Worm (Caenorhabditis elegans) whole organism, early embryonic: Measurements from ENCODE around the gene T25B9.3.

Experiments
- B0310.2 ChIP-seq: sonication (generic microtip); optimal IDR thresholded peaks from 2 replicates; lab custom pipeline; 2016; ENCODE audit warnings: mild to moderate bottlenecking, missing genetic modification characterization, missing compliant biosample characterization
- F13C5.2 ChIP-seq: sonication (generic microtip); optimal IDR thresholded peaks from 2 replicates; lab custom pipeline; 2017; ENCODE audit warnings: mild to moderate bottlenecking, missing genetic modification characterization, inconsistent platforms, missing compliant biosample characterization
- aly-1 ChIP-seq: sonication (generic microtip); optimal IDR thresholded peaks from 2 replicates; lab custom pipeline; 2016; ENCODE audit warnings: missing genetic modification characterization, missing compliant biosample characterization
- ama-1 ChIP-seq: fragments of 150-350 bp; optimal IDR thresholded peaks from 2 replicates; lab custom pipeline; 2014
- ceh-13 ChIP-seq: fragments of 200-800 bp; sonication (Bioruptor generic); optimal IDR thresholded peaks from 2 replicates; lab custom pipeline; 2018; ENCODE audit warnings: mild to moderate bottlenecking, missing genetic modification characterization, missing compliant biosample characterization
- ceh-36 ChIP-seq: sonication (generic microtip); optimal IDR thresholded peaks from 2 replicates; lab custom pipeline; 2016; ENCODE audit warnings: missing genetic modification characterization, inconsistent platforms, missing compliant biosample characterization
- ets-7 ChIP-seq: sonication (generic microtip); optimal IDR thresholded peaks from 2 replicates; lab custom pipeline; 2016; ENCODE audit warnings: missing genotype, missing genetic modification characterization, missing compliant biosample characterization
- flt-1 ChIP-seq: fragments of 200-800 bp; sonication (Bioruptor generic); IDR thresholded peaks from 2 replicates; pipeline ENCODE4 v1.3.6; 2022; ENCODE audit warnings: missing genetic modification characterization, missing compliant biosample characterization
- hmbx-1 ChIP-seq: sonication (generic microtip); optimal IDR thresholded peaks from 2 replicates; lab custom pipeline; 2016; ENCODE audit warnings: mild to moderate bottlenecking, missing genetic modification characterization, missing compliant biosample characterization
- hmg-4 ChIP-seq: fragments of 200-800 bp; sonication (Bioruptor generic); optimal IDR thresholded peaks from 2 replicates; lab custom pipeline; 2018; ENCODE audit warnings: mild to moderate bottlenecking, missing genetic modification characterization, missing compliant biosample characterization
- hnd-1 ChIP-seq: sonication (generic microtip); optimal IDR thresholded peaks from 2 replicates; lab custom pipeline; 2016; ENCODE audit warnings: missing genetic modification characterization, missing compliant biosample characterization
- pes-1 ChIP-seq: fragments of 200-800 bp; sonication (Bioruptor generic); IDR thresholded peaks from 2 replicates; pipeline ENCODE4 v1.3.6; 2022; ENCODE audit warnings: missing genetic modification reagents, missing genetic modification characterization, missing compliant biosample characterization
- scrt-1 ChIP-seq: fragments of 200-800 bp; sonication (Bioruptor generic); IDR thresholded peaks from 2 replicates; pipeline ENCODE4 v1.3.6; 2022; ENCODE audit warnings: missing genetic modification characterization, missing compliant biosample characterization
- sea-1 ChIP-seq: fragments of 200-800 bp; sonication (Bioruptor generic); conservative IDR thresholded peaks from 2 replicates; pipeline ENCODE4 v1.3.6; 2022; ENCODE audit warnings: missing genetic modification characterization, missing compliant biosample characterization
- tbx-11 ChIP-seq: fragments of 200-800 bp; sonication (Bioruptor generic); IDR thresholded peaks from 2 replicates; pipeline ENCODE4 v1.3.6; 2022; ENCODE audit warnings: missing genetic modification characterization, missing compliant biosample characterization
- tbx-37 ChIP-seq: fragments of 200-800 bp; sonication (Bioruptor generic); conservative IDR thresholded peaks from 2 replicates; pipeline ENCODE4 v1.3.6; 2022; ENCODE audit warnings: missing genetic modification reagents, missing genetic modification characterization, missing compliant biosample characterization
- tra-4 ChIP-seq: sonication (generic microtip); optimal IDR thresholded peaks from 2 replicates; lab custom pipeline; 2017; ENCODE audit warnings: missing genetic modification characterization, missing compliant biosample characterization

T25B9.3 gene

DNA sequence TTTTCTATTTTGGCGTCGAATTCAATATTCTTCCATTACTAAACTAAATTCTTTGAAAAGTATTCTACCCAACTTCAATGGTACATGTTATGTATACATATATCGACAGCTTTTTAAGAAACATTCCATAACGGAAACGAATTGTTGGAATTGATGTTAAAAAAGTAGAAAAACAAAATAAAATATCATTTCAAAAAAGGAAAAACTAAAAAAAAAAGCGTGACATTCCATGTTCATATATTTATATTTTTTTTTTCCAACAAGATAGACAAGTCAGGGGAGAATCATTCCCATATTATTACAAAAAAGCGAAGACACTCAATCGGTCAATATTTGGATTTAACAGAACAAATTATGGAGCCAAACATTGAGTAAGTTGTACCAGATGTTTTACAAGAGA lies 39.4 kb upstream of the T25B9.3 start, which contains the start of gene R102.10:
TSS of gene R102.10 (plus strand) at position 301 of the 400 bp plus-strand sequence.
- TF ChIP-seq hnd-1 (tag; lab: Kevin White, UChicago) (no peak), B0310.2 (tag; lab: Kevin White, UChicago) (no peak), hmbx-1 (tag; lab: Kevin White, UChicago) (no peak), sea-1 (GFP tag; lab: Robert Waterston, UW) (no peak), scrt-1 (GFP tag; lab: Robert Waterston, UW) (no peak), F13C5.2 (tag; lab: Kevin White, UChicago) (no peak), tra-4 (no peak), aly-1 (tag; lab: Kevin White, UChicago) (no peak), tbx-11 (GFP tag; lab: Robert Waterston, UW) (no peak), ceh-13 (GFP tag; lab: Kevin White, UChicago) (no peak), ama-1 (lab: Kevin White, UChicago) (no peak), ets-7 (tag; lab: Kevin White, UChicago) (no peak), hmg-4 (no peak), pes-1 (GFP tag; lab: Robert Waterston, UW) (no peak), flt-1 (GFP tag; lab: Robert Waterston, UW) (no peak), ceh-36 (tag; lab: Kevin White, UChicago) (no peak), tbx-37 (GFP tag; lab: Robert Waterston, UW) (no peak)

DNA sequence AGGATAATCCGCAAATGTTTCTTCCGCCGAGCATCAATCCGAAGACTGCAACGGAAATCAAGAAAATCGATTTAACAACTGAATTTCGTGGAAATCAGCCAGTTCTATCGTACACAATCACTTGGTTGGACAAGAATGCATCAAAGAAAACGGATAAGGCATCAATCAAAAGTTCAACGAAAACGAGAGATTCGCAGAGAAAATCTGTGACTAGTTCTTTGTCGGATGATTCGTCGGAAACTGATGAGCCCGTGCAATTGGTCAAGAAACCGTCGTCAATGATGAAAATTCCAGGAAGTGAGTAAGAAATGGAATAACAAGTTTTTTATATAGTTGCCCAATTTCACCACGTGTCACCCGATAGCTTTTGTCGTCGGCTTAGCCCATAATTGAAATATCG lies 38.5 kb upstream of the T25B9.3 start, which contains the start of gene R102.6:
TSS of gene R102.6 (minus strand) at position 101 of the 400 bp plus-strand sequence.
- no peak for TF ChIP-seq sea-1 (GFP tag; lab: Robert Waterston, UW)
- no peak for TF ChIP-seq ets-7 (tag; lab: Kevin White, UChicago)
- TF ChIP-seq ama-1 (lab: Kevin White, UChicago), result no peak
- TF ChIP-seq hnd-1 (tag; lab: Kevin White, UChicago), result no peak
- no peak for TF ChIP-seq hmbx-1 (tag; lab: Kevin White, UChicago)
- TF ChIP-seq scrt-1 (GFP tag; lab: Robert Waterston, UW), result no peak
- no peak for TF ChIP-seq pes-1 (GFP tag; lab: Robert Waterston, UW)
- TF ChIP-seq tra-4, result no peak
- no peak for TF ChIP-seq hmg-4
- TF ChIP-seq ceh-13 (GFP tag; lab: Kevin White, UChicago), result no peak
- no peak for TF ChIP-seq aly-1 (tag; lab: Kevin White, UChicago)
- TF ChIP-seq tbx-37 (GFP tag; lab: Robert Waterston, UW), result no peak
- no peak for TF ChIP-seq flt-1 (GFP tag; lab: Robert Waterston, UW)
- TF ChIP-seq ceh-36 (tag; lab: Kevin White, UChicago), result no peak
- no peak for TF ChIP-seq tbx-11 (GFP tag; lab: Robert Waterston, UW)

DNA sequence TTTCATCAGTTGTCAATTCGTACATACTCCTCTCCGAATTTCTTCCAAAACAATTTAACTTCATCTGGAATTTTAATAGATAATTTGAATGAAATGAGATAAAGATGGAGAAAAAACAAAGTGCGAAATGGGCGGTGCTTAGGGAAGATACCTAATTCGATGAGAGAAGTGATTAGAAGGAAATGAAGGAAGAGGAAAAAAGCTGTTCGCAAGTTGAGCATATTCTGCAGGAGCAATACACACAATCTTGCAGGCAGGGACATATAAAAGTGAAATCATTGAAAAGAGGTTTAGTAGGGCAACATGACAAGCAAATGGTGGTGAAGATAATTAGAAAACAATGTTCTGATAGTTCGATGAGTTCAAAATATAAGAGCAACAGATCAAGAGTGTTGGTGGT lies 32.8 kb upstream of the T25B9.3 start, which contains the start of gene glb-21:
TSS of gene glb-21 (minus strand) at position 66 of the 400 bp plus-strand sequence.
- no peak for TF ChIP-seq hmbx-1 (tag; lab: Kevin White, UChicago)
- TF ChIP-seq ets-7 (tag; lab: Kevin White, UChicago), result no peak
- no peak for TF ChIP-seq pes-1 (GFP tag; lab: Robert Waterston, UW)
- TF ChIP-seq F13C5.2 (tag; lab: Kevin White, UChicago), result no peak

DNA sequence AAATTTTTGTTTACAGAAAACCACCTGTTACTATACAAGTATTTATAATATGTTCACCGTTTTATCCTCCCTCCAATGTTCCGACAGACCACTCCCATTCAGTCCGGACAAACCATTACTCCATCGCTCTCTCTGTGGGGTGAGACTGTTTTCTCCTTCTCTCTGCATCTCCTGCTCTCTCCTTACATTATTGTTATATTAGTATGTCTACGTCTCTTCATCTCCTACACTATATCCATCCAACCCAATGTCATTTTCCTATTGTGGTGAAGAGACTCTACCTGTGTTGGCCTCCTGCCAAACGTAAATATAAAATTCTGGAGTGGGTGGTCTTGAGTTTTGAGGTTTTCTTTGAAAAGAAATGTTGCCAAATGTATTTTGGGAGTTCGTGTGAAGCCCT lies 30.0 kb upstream of the T25B9.3 start:
- no peak for TF ChIP-seq flt-1 (GFP tag; lab: Robert Waterston, UW)
- no peak for TF ChIP-seq F13C5.2 (tag; lab: Kevin White, UChicago)
- TF ChIP-seq hmg-4, result no peak
- TF ChIP-seq B0310.2 (tag; lab: Kevin White, UChicago), result no peak
- no peak for TF ChIP-seq aly-1 (tag; lab: Kevin White, UChicago)
- TF ChIP-seq tbx-37 (GFP tag; lab: Robert Waterston, UW), result no peak
- no peak for TF ChIP-seq ets-7 (tag; lab: Kevin White, UChicago)
- no peak for TF ChIP-seq tra-4
- no peak for TF ChIP-seq pes-1 (GFP tag; lab: Robert Waterston, UW)
- no peak for TF ChIP-seq scrt-1 (GFP tag; lab: Robert Waterston, UW)
- TF ChIP-seq tbx-11 (GFP tag; lab: Robert Waterston, UW), result no peak
- no peak for TF ChIP-seq ceh-36 (tag; lab: Kevin White, UChicago)
- TF ChIP-seq sea-1 (GFP tag; lab: Robert Waterston, UW), result no peak
- TF ChIP-seq ceh-13 (GFP tag; lab: Kevin White, UChicago), result no peak
- TF ChIP-seq ama-1 (lab: Kevin White, UChicago), result no peak
- no peak for TF ChIP-seq hnd-1 (tag; lab: Kevin White, UChicago)
- TF ChIP-seq hmbx-1 (tag; lab: Kevin White, UChicago), result no peak

DNA sequence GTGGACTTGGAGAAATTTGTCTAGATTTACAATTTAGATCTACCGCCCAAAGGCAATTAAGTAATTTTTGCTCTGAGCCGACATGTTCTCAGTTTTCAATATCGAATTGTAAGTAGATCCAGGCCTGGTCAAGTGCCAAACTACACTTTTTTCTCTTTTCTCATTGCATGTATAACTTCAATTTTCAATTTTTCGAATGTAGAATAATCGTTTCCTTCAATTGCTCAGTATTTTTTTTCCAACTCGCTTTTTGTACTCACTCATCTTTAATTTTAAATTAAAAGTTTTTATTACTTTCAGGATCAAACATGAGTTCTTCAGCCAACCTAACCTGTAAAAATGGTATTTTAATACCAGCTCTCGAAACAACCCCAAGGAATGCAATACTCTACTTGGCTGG lies 28.2 kb upstream of the T25B9.3 start, which contains the start of gene ncx-3:
TSS of gene ncx-3 (plus strand) at position 301 of the 400 bp plus-strand sequence.
- no peak for TF ChIP-seq ets-7 (tag; lab: Kevin White, UChicago)
- no peak for TF ChIP-seq flt-1 (GFP tag; lab: Robert Waterston, UW)
- TF ChIP-seq B0310.2 (tag; lab: Kevin White, UChicago), result no peak
- no peak for TF ChIP-seq tbx-11 (GFP tag; lab: Robert Waterston, UW)
- no peak for TF ChIP-seq F13C5.2 (tag; lab: Kevin White, UChicago)
- no peak for TF ChIP-seq tra-4
- no peak for TF ChIP-seq ama-1 (lab: Kevin White, UChicago)
- no peak for TF ChIP-seq tbx-37 (GFP tag; lab: Robert Waterston, UW)
- no peak for TF ChIP-seq pes-1 (GFP tag; lab: Robert Waterston, UW)
- no peak for TF ChIP-seq sea-1 (GFP tag; lab: Robert Waterston, UW)
- TF ChIP-seq ceh-36 (tag; lab: Kevin White, UChicago), result no peak
- no peak for TF ChIP-seq scrt-1 (GFP tag; lab: Robert Waterston, UW)
- TF ChIP-seq aly-1 (tag; lab: Kevin White, UChicago), result no peak
- TF ChIP-seq ceh-13 (GFP tag; lab: Kevin White, UChicago), result no peak
- no peak for TF ChIP-seq hmbx-1 (tag; lab: Kevin White, UChicago)
- no peak for TF ChIP-seq hnd-1 (tag; lab: Kevin White, UChicago)
- TF ChIP-seq hmg-4, result no peak

DNA sequence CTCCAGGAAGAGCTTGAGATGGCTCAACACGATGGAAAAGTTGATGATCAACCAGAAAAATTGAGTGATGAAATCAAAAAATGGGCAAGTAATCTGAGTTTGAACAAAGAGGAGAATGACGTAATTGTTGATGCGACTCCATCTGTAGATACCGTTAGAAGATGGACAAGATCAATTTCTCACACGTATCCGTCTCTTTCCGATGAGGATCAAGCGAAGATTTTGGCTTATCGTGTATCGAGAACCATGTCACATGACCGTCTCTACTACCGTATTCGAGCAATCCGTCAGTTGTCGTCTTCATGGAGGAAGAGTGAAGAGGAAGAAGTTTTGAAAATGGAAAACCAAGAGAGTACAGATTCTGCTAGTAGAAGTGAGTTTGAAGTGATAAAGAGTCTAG lies 26.5 kb upstream of the T25B9.3 start:
- TF ChIP-seq ama-1 (lab: Kevin White, UChicago) (no peak), sea-1 (GFP tag; lab: Robert Waterston, UW) (no peak), tra-4 (no peak), F13C5.2 (tag; lab: Kevin White, UChicago) (no peak), hmbx-1 (tag; lab: Kevin White, UChicago) (no peak), aly-1 (tag; lab: Kevin White, UChicago) (no peak), hmg-4 (no peak), pes-1 (GFP tag; lab: Robert Waterston, UW) (no peak), ets-7 (tag; lab: Kevin White, UChicago) (no peak), flt-1 (GFP tag; lab: Robert Waterston, UW) (no peak), tbx-37 (GFP tag; lab: Robert Waterston, UW) (no peak), scrt-1 (GFP tag; lab: Robert Waterston, UW) (no peak)
